Worm (Caenorhabditis elegans): Measurements from ENCODE around the gene fbxb-39.

Gene fbxb-39

ce11 chrII:1040464-1040863, at the start of gene fbxb-39:
Gene fbxb-39, minus strand, starts transcription at chrII:1040564.
- no peak for TF ChIP-seq fkh-10 (GFP tag; optimal IDR thresholded peaks at IDR 0.05)

- no peak for TF ChIP-seq pqm-1 (tag; optimal IDR thresholded peaks at IDR 0.05)
- no peak for TF ChIP-seq K09A11.1 (tag; optimal IDR thresholded peaks at IDR 0.05; ENCODE audit: insufficient read depth)
- TF ChIP-seq zip-5 (tag; optimal IDR thresholded peaks at IDR 0.05) = no peak
- no peak for TF ChIP-seq gmeb-2 (tag; optimal IDR thresholded peaks at IDR 0.05)
- no peak for TF ChIP-seq ceh-45 (GFP tag; IDR thresholded peaks at IDR 0.05)
- no peak for TF ChIP-seq nhr-11 (tag; optimal IDR thresholded peaks at IDR 0.05)
- TF ChIP-seq nhr-232 (tag; optimal IDR thresholded peaks at IDR 0.05) = no peak
- no peak for TF ChIP-seq ceh-9 (tag; optimal IDR thresholded peaks at IDR 0.05)
- TF ChIP-seq lin-11 (tag; optimal IDR thresholded peaks at IDR 0.05) = no peak
- no peak for TF ChIP-seq unc-42 (tag; optimal IDR thresholded peaks at IDR 0.05)
- TF ChIP-seq fkh-10 (GFP tag; optimal IDR thresholded peaks at IDR 0.05) = no peak
- no peak for TF ChIP-seq ceh-19 (GFP tag; optimal IDR thresholded peaks at IDR 0.05)
- TF ChIP-seq syd-9 (tag; optimal IDR thresholded peaks at IDR 0.05) = no peak
- no peak for TF ChIP-seq lim-6 (tag; optimal IDR thresholded peaks at IDR 0.05)
- TF ChIP-seq pros-1 (tag; optimal IDR thresholded peaks at IDR 0.05) = no peak
Measured at ce11 chrII:1088527-1089230, 48.3 kb upstream of the fbxb-39 start.

- no peak for TF ChIP-seq eyg-1 (tag; optimal IDR thresholded peaks at IDR 0.05)
- TF ChIP-seq odd-2 (tag; optimal IDR thresholded peaks at IDR 0.05) = no peak
- no peak for TF ChIP-seq tbx-2 (tag; optimal IDR thresholded peaks at IDR 0.05)
- no peak for TF ChIP-seq ceh-14 (tag; optimal IDR thresholded peaks at IDR 0.05)
- TF ChIP-seq K09A11.1 (tag; optimal IDR thresholded peaks at IDR 0.05; ENCODE audit: insufficient read depth) = no peak
- no peak for TF ChIP-seq C08G9.2 (tag; optimal IDR thresholded peaks at IDR 0.05)
- no peak for TF ChIP-seq C38D4.7 (GFP tag; optimal IDR thresholded peaks at IDR 0.05)
Measured at ce11 chrII:1086479-1086878, 46.1 kb upstream of the fbxb-39 start.

ce11 chrII:1085546-1085945, 45.2 kb upstream of the fbxb-39 start:
- no peak for TF ChIP-seq pha-2 (tag; optimal IDR thresholded peaks at IDR 0.05)

- TF ChIP-seq nfya-1 (tag; optimal IDR thresholded peaks at IDR 0.05) (peak; percentile 41), F13H6.1 (tag; optimal IDR thresholded peaks at IDR 0.05) (peak; percentile 27), tbx-2 (tag; optimal IDR thresholded peaks at IDR 0.05) (peak; percentile 2), unc-55 (GFP tag; optimal IDR thresholded peaks at IDR 0.05) (peak; percentile 44), elt-4 (tag; optimal IDR thresholded peaks at IDR 0.05) (no peak), pha-4 (tag; optimal IDR thresholded peaks at IDR 0.05) (no peak), ceh-18 (tag; optimal IDR thresholded peaks at IDR 0.05) (peak; percentile 8)
Measured at ce11 chrII:1084899-1085298, 44.5 kb upstream of the fbxb-39 start.

ce11 chrII:1082859-1083258, 42.5 kb upstream of the fbxb-39 start, which contains the start of gene K02E7.1:
Gene K02E7.1, plus strand, starts transcription at chrII:1083159.
- TF ChIP-seq unc-86 (tag; optimal IDR thresholded peaks at IDR 0.05) (no peak), zip-5 (tag; optimal IDR thresholded peaks at IDR 0.05) (no peak), nhr-11 (tag; optimal IDR thresholded peaks at IDR 0.05) (no peak), sox-4 (tag; optimal IDR thresholded peaks at IDR 0.05) (no peak), hlh-6 (tag; optimal IDR thresholded peaks at IDR 0.05) (no peak), syd-9 (tag; optimal IDR thresholded peaks at IDR 0.05) (no peak), ets-4 (tag; optimal IDR thresholded peaks at IDR 0.05) (no peak), hlh-13 (GFP tag; optimal IDR thresholded peaks at IDR 0.05) (no peak)

Measured in whole organism, late embryonic.